Worm (Caenorhabditis elegans): Measurements from ENCODE around the gene F59B2.12.

DNA sequence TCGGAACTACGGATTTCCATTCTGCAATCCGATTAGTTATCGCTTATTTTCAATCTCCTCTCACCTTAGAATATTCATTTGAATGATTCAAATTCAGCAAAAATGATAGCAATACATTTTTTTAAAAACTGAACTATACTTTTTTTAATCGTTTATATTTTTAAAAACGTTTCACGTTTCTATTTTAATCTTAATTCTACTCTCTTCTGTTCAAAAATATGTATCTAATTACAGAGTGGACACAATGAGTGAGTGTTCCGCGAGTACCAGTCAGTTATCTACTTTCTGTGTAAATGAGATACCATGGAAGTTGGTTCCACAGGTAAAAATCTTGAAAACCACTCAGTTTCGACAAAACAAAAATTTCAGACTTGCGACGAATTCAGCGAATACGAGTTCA is 14.9 kb upstream of the F59B2.12 start, which contains the start of the genes F59B2.15 and zif-1:
- TF ChIP-seq tbx-11 (GFP tag; IDR thresholded peaks at IDR 0.05) (no peak), hnd-1 (tag; optimal IDR thresholded peaks at IDR 0.05) (no peak), hmbx-1 (tag; optimal IDR thresholded peaks at IDR 0.05) (no peak), pes-1 (GFP tag; IDR thresholded peaks at IDR 0.05) (no peak), ama-1 (optimal IDR thresholded peaks at IDR 0.05) (no peak), ceh-13 (GFP tag; optimal IDR thresholded peaks at IDR 0.05) (no peak), scrt-1 (GFP tag; IDR thresholded peaks at IDR 0.05) (no peak), ets-7 (tag; optimal IDR thresholded peaks at IDR 0.05) (no peak), tbx-37 (GFP tag; conservative IDR thresholded peaks at IDR 0.05) (no peak), B0310.2 (tag; optimal IDR thresholded peaks at IDR 0.05) (no peak), aly-1 (tag; optimal IDR thresholded peaks at IDR 0.05) (no peak), F13C5.2 (tag; optimal IDR thresholded peaks at IDR 0.05) (no peak)
